Worm (Caenorhabditis elegans) whole organism, young adult: ENCODE measurements around the gene trxr-1.

Experiments used
- F37B4.10 ChIP-seq: fragments of 200-800 bp; sonication (Bioruptor generic); IDR thresholded peaks from 2 replicates; pipeline ENCODE4 v1.3.6; 2022; ENCODE audit warnings: missing genetic modification characterization, missing compliant biosample characterization
- F39B2.1 ChIP-seq: fragments of 200-800 bp; sonication (Bioruptor generic); IDR thresholded peaks from 2 replicates; pipeline ENCODE4 v1.3.6; 2022; ENCODE audit warnings: missing genetic modification reagents, missing genetic modification characterization, missing compliant biosample characterization
- F55B11.4 ChIP-seq: sonication (generic microtip); optimal IDR thresholded peaks from 2 replicates; lab custom pipeline; 2016; ENCODE audit warnings: missing compliant biosample characterization, missing genetic modification characterization, borderline replicate concordance; ENCODE audit not compliant: insufficient read depth
- K12H6.12 ChIP-seq: fragments of 200-800 bp; sonication (Bioruptor generic); optimal IDR thresholded peaks from 2 replicates; lab custom pipeline; 2018; ENCODE audit warnings: mild to moderate bottlenecking, missing genetic modification characterization, missing compliant biosample characterization
- Y53F4B.3 ChIP-seq: fragments of 200-800 bp; sonication (Bioruptor generic); IDR thresholded peaks from 2 replicates; pipeline ENCODE4 v1.3.6; 2022; ENCODE audit warnings: missing genetic modification reagents, missing genetic modification characterization, missing compliant biosample characterization
- Y67H2A.10 ChIP-seq: fragments of 200-800 bp; sonication (Bioruptor generic); conservative IDR thresholded peaks from 2 replicates; pipeline ENCODE4 v1.3.6; 2022; ENCODE audit warnings: missing genetic modification reagents, missing genetic modification characterization, missing compliant biosample characterization
- Y79H2A.3 ChIP-seq: fragments of 200-800 bp; sonication (Bioruptor generic); conservative IDR thresholded peaks from 2 replicates; pipeline ENCODE4 v1.3.6; 2022; ENCODE audit warnings: missing genetic modification reagents, missing genetic modification characterization, missing compliant biosample characterization
- Y95B8A.8 ChIP-seq: fragments of 200-800 bp; sonication (Bioruptor generic); IDR thresholded peaks from 2 replicates; pipeline ENCODE4 v1.3.6; 2022; ENCODE audit warnings: missing genetic modification reagents, missing genetic modification characterization, missing compliant biosample characterization
- akir-1 ChIP-seq: fragments of 200-800 bp; sonication (Bioruptor generic); optimal IDR thresholded peaks from 2 replicates; lab custom pipeline; 2018; ENCODE audit warnings: mild to moderate bottlenecking, missing genetic modification characterization, moderate library complexity, missing compliant biosample characterization
- aptf-3 ChIP-seq: fragments of 200-800 bp; sonication (Bioruptor generic); IDR thresholded peaks from 2 replicates; pipeline ENCODE4 v1.3.6; 2022; ENCODE audit warnings: missing genetic modification characterization, missing compliant biosample characterization
- atf-7 ChIP-seq: sonication (generic microtip); optimal IDR thresholded peaks from 2 replicates; lab custom pipeline; 2017; ENCODE audit warnings: mild to moderate bottlenecking, missing genetic modification characterization, missing compliant biosample characterization
- athp-1 ChIP-seq: sonication (generic microtip); optimal IDR thresholded peaks from 2 replicates; lab custom pipeline; 2017; ENCODE audit warnings: mild to moderate bottlenecking, missing genetic modification characterization, missing compliant biosample characterization
- bed-1 ChIP-seq: fragments of 200-800 bp; sonication (Bioruptor generic); IDR thresholded peaks from 2 replicates; pipeline ENCODE4 v1.3.6; 2022; ENCODE audit warnings: missing genetic modification reagents, missing genetic modification characterization, missing compliant biosample characterization
- ccch-3 ChIP-seq: fragments of 200-800 bp; sonication (Bioruptor generic); optimal IDR thresholded peaks from 2 replicates; lab custom pipeline; 2018; ENCODE audit warnings: mild to moderate bottlenecking, missing genetic modification characterization, missing compliant biosample characterization
- cebp-2 ChIP-seq: fragments of 200-800 bp; sonication (Bioruptor generic); IDR thresholded peaks from 2 replicates; pipeline ENCODE4 v1.3.6; 2022; ENCODE audit warnings: missing genetic modification characterization, missing compliant biosample characterization
- ceh-100 ChIP-seq: fragments of 200-800 bp; sonication (Bioruptor generic); IDR thresholded peaks from 2 replicates; pipeline ENCODE4 v1.3.6; 2022; ENCODE audit warnings: missing genetic modification reagents, missing genetic modification characterization, missing compliant biosample characterization
- ceh-40 ChIP-seq: fragments of 200-800 bp; sonication (Bioruptor generic); IDR thresholded peaks from 2 replicates; pipeline ENCODE4 v1.3.6; 2022; ENCODE audit warnings: missing genetic modification characterization, missing compliant biosample characterization
- ceh-91 ChIP-seq: fragments of 200-800 bp; sonication (Bioruptor generic); IDR thresholded peaks from 2 replicates; pipeline ENCODE4 v1.3.6; 2022; ENCODE audit warnings: missing genetic modification reagents, missing genetic modification characterization, missing compliant biosample characterization
- chd-7 ChIP-seq: sonication (generic microtip); optimal IDR thresholded peaks from 2 replicates; lab custom pipeline; 2016; ENCODE audit warnings: mild to moderate bottlenecking, missing genetic modification characterization, moderate library complexity, missing compliant biosample characterization
- die-1 ChIP-seq: sonication (generic microtip); optimal IDR thresholded peaks from 2 replicates; lab custom pipeline; 2016; ENCODE audit warnings: missing genotype, mild to moderate bottlenecking, missing genetic modification characterization, missing compliant biosample characterization
- dox-1 ChIP-seq: fragments of 200-800 bp; sonication (Bioruptor generic); IDR thresholded peaks from 2 replicates; pipeline ENCODE4 v1.3.6; 2022; ENCODE audit warnings: missing genetic modification reagents, missing genetic modification characterization, missing compliant biosample characterization
- dpff-1 ChIP-seq: sonication (generic microtip); optimal IDR thresholded peaks from 2 replicates; lab custom pipeline; 2017; ENCODE audit warnings: mild to moderate bottlenecking, missing genetic modification characterization, missing compliant biosample characterization
- efl-1 ChIP-seq: fragments of 150-350 bp; optimal IDR thresholded peaks from 2 replicates; lab custom pipeline; 2014; ENCODE audit warnings: missing biosample characterization, missing genetic modification reagents, missing genetic modification characterization
- ekl-4 ChIP-seq: fragments of 200-800 bp; sonication (Bioruptor generic); IDR thresholded peaks from 2 replicates; pipeline ENCODE4 v1.3.6; 2022; ENCODE audit warnings: missing genetic modification reagents, missing genetic modification characterization, missing compliant biosample characterization
- ets-4 ChIP-seq: fragments of 200-800 bp; sonication (Bioruptor generic); optimal IDR thresholded peaks from 2 replicates; lab custom pipeline; 2018; ENCODE audit warnings: mild to moderate bottlenecking, missing genetic modification characterization, missing compliant biosample characterization
- gei-17 ChIP-seq: fragments of 200-800 bp; sonication (Bioruptor generic); optimal IDR thresholded peaks from 2 replicates; lab custom pipeline; 2018; ENCODE audit warnings: mild to moderate bottlenecking, missing genetic modification characterization, missing compliant biosample characterization
- hlh-12 ChIP-seq: sonication (generic microtip); optimal IDR thresholded peaks from 2 replicates; lab custom pipeline; 2016; ENCODE audit warnings: missing genetic modification characterization, missing compliant biosample characterization
- hmg-20 ChIP-seq: fragments of 200-800 bp; sonication (Bioruptor generic); IDR thresholded peaks from 2 replicates; pipeline ENCODE4 v1.3.6; 2022; ENCODE audit warnings: missing genetic modification reagents, missing genetic modification characterization, missing compliant biosample characterization
- hrde-1 ChIP-seq: sonication (generic microtip); optimal IDR thresholded peaks from 2 replicates; lab custom pipeline; 2016; ENCODE audit warnings: missing genetic modification characterization, mild to moderate bottlenecking, missing compliant biosample characterization, moderate library complexity, missing genotype, missing genetic modification reagents, borderline replicate concordance
- madf-10 ChIP-seq: sonication (generic microtip); optimal IDR thresholded peaks from 2 replicates; lab custom pipeline; 2016; ENCODE audit warnings: mild to moderate bottlenecking, missing genetic modification characterization, missing compliant biosample characterization
- madf-3 ChIP-seq: fragments of 200-800 bp; sonication (Bioruptor generic); IDR thresholded peaks from 2 replicates; pipeline ENCODE4 v1.3.6; 2022; ENCODE audit warnings: missing genetic modification reagents, missing genetic modification characterization, missing compliant biosample characterization
- madf-6 ChIP-seq: fragments of 200-800 bp; sonication (Bioruptor generic); IDR thresholded peaks from 2 replicates; pipeline ENCODE4 v1.3.6; 2022; ENCODE audit warnings: missing genetic modification reagents, missing genetic modification characterization, missing compliant biosample characterization
- madf-8 ChIP-seq: fragments of 200-800 bp; sonication (Bioruptor generic); conservative IDR thresholded peaks from 2 replicates; pipeline ENCODE4 v1.3.6; 2022; ENCODE audit warnings: missing genetic modification reagents, missing genetic modification characterization, missing compliant biosample characterization
- mel-28 ChIP-seq: sonication (generic microtip); optimal IDR thresholded peaks from 2 replicates; lab custom pipeline; 2016; ENCODE audit warnings: borderline replicate concordance, mild to moderate bottlenecking, missing genetic modification characterization, missing compliant biosample characterization
- mes-4 ChIP-seq: sonication (generic microtip); optimal IDR thresholded peaks from 2 replicates; lab custom pipeline; 2016; ENCODE audit warnings: missing genotype, missing genetic modification characterization, missing compliant biosample characterization
- mxl-1 ChIP-seq: sonication (generic microtip); optimal IDR thresholded peaks from 2 replicates; lab custom pipeline; 2016; ENCODE audit warnings: missing genetic modification characterization, missing compliant biosample characterization
- nfya-1 ChIP-seq: sonication (generic microtip); optimal IDR thresholded peaks from 2 replicates; lab custom pipeline; 2017; ENCODE audit warnings: antibody characterized with exemption, missing compliant biosample characterization, missing genetic modification characterization, borderline replicate concordance; ENCODE audit not compliant: insufficient read depth
- nfya-2 ChIP-seq: fragments of 200-800 bp; sonication (Bioruptor generic); IDR thresholded peaks from 2 replicates; pipeline ENCODE4 v1.3.6; 2022; ENCODE audit warnings: missing genetic modification reagents, missing genetic modification characterization, missing compliant biosample characterization
- pbrm-1 ChIP-seq: fragments of 200-800 bp; sonication (Bioruptor generic); IDR thresholded peaks from 2 replicates; pipeline ENCODE4 v1.3.6; 2022; ENCODE audit warnings: missing genetic modification reagents, missing genetic modification characterization, missing compliant biosample characterization
- repo-1 ChIP-seq: sonication (generic microtip); optimal IDR thresholded peaks from 2 replicates; lab custom pipeline; 2017; ENCODE audit warnings: mild to moderate bottlenecking, missing genetic modification characterization, missing compliant biosample characterization
- snpc-1.3 ChIP-seq: sonication (generic microtip); optimal IDR thresholded peaks from 2 replicates; lab custom pipeline; 2017; ENCODE audit warnings: missing genetic modification characterization, mild to moderate bottlenecking, missing compliant biosample characterization, antibody characterized with exemption, moderate library complexity, missing genotype, missing genetic modification reagents; ENCODE audit not compliant: insufficient read depth
- snpc-3.4 ChIP-seq: sonication (generic microtip); optimal IDR thresholded peaks from 2 replicates; lab custom pipeline; 2017; ENCODE audit warnings: missing genetic modification characterization, mild to moderate bottlenecking, missing compliant biosample characterization, antibody characterized with exemption, moderate library complexity, missing genotype, missing genetic modification reagents
- sptf-2 ChIP-seq: fragments of 200-800 bp; sonication (Bioruptor generic); optimal IDR thresholded peaks from 2 replicates; lab custom pipeline; 2018; ENCODE audit warnings: mild to moderate bottlenecking, missing genetic modification characterization, missing compliant biosample characterization
- tlf-1 ChIP-seq: fragments of 200-800 bp; sonication (Bioruptor generic); optimal IDR thresholded peaks from 2 replicates; lab custom pipeline; 2018; ENCODE audit warnings: mild to moderate bottlenecking, missing genetic modification characterization, missing compliant biosample characterization
- xnd-1 ChIP-seq: sonication (generic microtip); optimal IDR thresholded peaks from 2 replicates; lab custom pipeline; 2016; ENCODE audit warnings: missing genotype, missing genetic modification reagents, missing genetic modification characterization, missing compliant biosample characterization
- zfh-2 ChIP-seq: fragments of 200-800 bp; sonication (Bioruptor generic); conservative IDR thresholded peaks from 2 replicates; pipeline ENCODE4 v1.3.6; 2022; ENCODE audit warnings: missing genetic modification reagents, missing genetic modification characterization, missing compliant biosample characterization

Gene trxr-1

DNA sequence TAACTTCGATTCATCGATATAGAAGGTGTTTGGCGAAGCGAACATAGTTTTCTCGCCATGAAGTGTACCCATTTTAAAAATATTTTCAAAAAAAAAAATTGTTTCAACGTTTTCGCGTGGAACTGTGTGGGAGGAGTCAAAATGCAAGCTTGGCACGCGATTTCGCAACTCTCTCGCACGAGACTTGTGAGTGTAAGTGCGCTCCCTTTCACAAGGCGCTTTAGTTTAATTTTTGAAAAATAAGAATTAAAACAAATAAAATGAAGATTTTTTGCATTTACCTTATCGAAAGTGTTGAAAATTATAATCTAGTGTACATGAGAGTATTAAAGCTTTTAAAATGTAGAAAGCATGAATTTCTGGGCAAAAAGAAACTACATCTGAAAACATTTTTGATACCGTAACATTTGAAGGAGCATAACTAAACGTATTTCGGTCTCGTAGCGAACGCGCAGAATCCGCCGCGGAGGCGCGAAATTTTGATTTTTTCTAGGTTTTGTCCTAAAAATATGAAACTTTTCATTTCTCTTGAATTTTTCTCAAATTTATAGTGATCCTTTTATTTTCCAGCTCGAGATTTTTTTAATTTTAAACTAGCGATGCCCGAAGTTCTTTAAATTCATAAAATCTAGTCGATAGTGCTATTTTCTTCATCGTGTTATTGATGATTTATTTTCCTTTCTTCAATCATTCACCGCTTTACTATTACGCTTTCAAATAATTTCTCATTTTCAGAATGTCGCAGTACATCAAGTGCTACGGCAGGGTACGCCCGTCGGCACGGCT, 27.9 kb downstream of the trxr-1 start, which contains the start of the genes cogc-2 and klp-18 (continued):
- TF ChIP-seq tlf-1 (peak; percentile 94), hlh-12 (tag; lab: Kevin White, UChicago) (no peak), madf-3 (peak; percentile 94), mxl-1 (tag; lab: Kevin White, UChicago) (no peak), mel-28 (tag; lab: Kevin White, UChicago) (no peak), repo-1 (tag; lab: Kevin White, UChicago) (peak; percentile 69), hmg-20 (GFP tag; lab: Robert Waterston, UW) (peak; percentile 26; the same call in 1 of the 2 replicates), gei-17 (GFP tag; lab: Kevin White, UChicago) (no peak), ceh-40 (GFP tag; lab: Robert Waterston, UW) (no peak), aptf-3 (no peak), F55B11.4 (tag; lab: Kevin White, UChicago) (no peak), zfh-2 (GFP tag; lab: Robert Waterston, UW) (no peak), ets-4 (no peak), madf-10 (peak; percentile 29), akir-1 (GFP tag; lab: Kevin White, UChicago) (no peak), dox-1 (peak; percentile 90), Y67H2A.10 (GFP tag; lab: Robert Waterston, UW) (no peak), ccch-3 (GFP tag; lab: Kevin White, UChicago) (no peak), snpc-3.4 (peak; percentile 66), efl-1 (GFP tag; lab: Kevin White, UChicago) (peak; percentile 99), cebp-2 (no peak), xnd-1 (tag; lab: Kevin White, UChicago) (peak; percentile 100), die-1 (tag; lab: Kevin White, UChicago) (no peak), atf-7 (tag; lab: Kevin White, UChicago) (no peak), sptf-2 (GFP tag; lab: Kevin White, UChicago) (no peak), K12H6.12 (tag; lab: Kevin White, UChicago) (peak; percentile 20), Y79H2A.3 (GFP tag; lab: Robert Waterston, UW) (0 out of 2 replicates have a peak, but pooled peaks have one; percentile 26), hrde-1 (tag; lab: Kevin White, UChicago) (peak; percentile 82), madf-8 (peak; percentile 100), ceh-91 (GFP tag; lab: Robert Waterston, UW) (peak; percentile 99), Y53F4B.3 (GFP tag; lab: Robert Waterston, UW) (peak; percentile 78), dpff-1 (tag; lab: Kevin White, UChicago) (no peak), ekl-4 (peak; percentile 88), bed-1 (GFP tag; lab: Robert Waterston, UW) (no peak), pbrm-1 (GFP tag; lab: Robert Waterston, UW) (peak; percentile 58; the same call in 1 of the 2 replicates), Y95B8A.8 (peak; percentile 90), mes-4 (tag; lab: Kevin White, UChicago) (no peak), F37B4.10 (no peak), snpc-1.3 (peak; percentile 45), chd-7 (peak; percentile 10), madf-6 (GFP tag; lab: Robert Waterston, UW) (peak; percentile 100), nfya-2 (no peak), F39B2.1 (GFP tag; lab: Robert Waterston, UW) (no peak), athp-1 (tag; lab: Kevin White, UChicago) (peak; percentile 78), nfya-1 (tag; lab: Kevin White, UChicago) (no peak), ceh-100 (GFP tag; lab: Robert Waterston, UW) (peak; percentile 62)
